Worm (Caenorhabditis elegans) whole organism, L2 larva: ENCODE results near the gene nhr-57.

Source experiments
- C34F6.9 ChIP-seq: fragments of 150-350 bp; optimal IDR thresholded peaks from 2 replicates; lab custom pipeline; 2014; ENCODE audit warnings: missing biosample characterization, missing genetic modification characterization
- F13H6.1 ChIP-seq: sonication (generic microtip); optimal IDR thresholded peaks from 2 replicates; lab custom pipeline; 2016; ENCODE audit warnings: missing genetic modification characterization, missing compliant biosample characterization
- R02D3.7 ChIP-seq: fragments of 150-350 bp; optimal IDR thresholded peaks from 2 replicates; lab custom pipeline; 2014; ENCODE audit warnings: missing biosample characterization, missing genetic modification characterization
- Y55F3AM.14 ChIP-seq: fragments of 200-800 bp; sonication (Bioruptor generic); optimal IDR thresholded peaks from 2 replicates; lab custom pipeline; 2018; ENCODE audit warnings: mild to moderate bottlenecking, missing genetic modification characterization, missing compliant biosample characterization
- alr-1 ChIP-seq: fragments of 150-350 bp; optimal IDR thresholded peaks from 2 replicates; lab custom pipeline; 2014; ENCODE audit warnings: missing biosample characterization, missing genetic modification characterization
- aly-2 ChIP-seq: fragments of 150-350 bp; optimal IDR thresholded peaks from 2 replicates; lab custom pipeline; 2014; ENCODE audit warnings: missing biosample characterization, missing genetic modification characterization
- blmp-1 ChIP-seq: sonication (generic microtip); optimal IDR thresholded peaks from 2 replicates; lab custom pipeline; 2017; ENCODE audit warnings: missing genetic modification characterization, mild to moderate bottlenecking, missing compliant biosample characterization, antibody characterized with exemption, moderate library complexity; ENCODE audit not compliant: insufficient read depth
- crh-2 ChIP-seq: sonication (generic microtip); optimal IDR thresholded peaks from 2 replicates; lab custom pipeline; 2017; ENCODE audit warnings: missing biosample characterization, missing genetic modification characterization
- egl-27 ChIP-seq: sonication (generic microtip); optimal IDR thresholded peaks from 3 replicates; lab custom pipeline; 2017; ENCODE audit warnings: missing biosample characterization, missing genetic modification reagents, missing genetic modification characterization
- elt-3 ChIP-seq: sonication (generic microtip); optimal IDR thresholded peaks from 2 replicates; lab custom pipeline; 2017; ENCODE audit warnings: missing biosample characterization, missing genetic modification characterization
- fos-1 ChIP-seq: fragments of 150-350 bp; optimal IDR thresholded peaks from 2 replicates; lab custom pipeline; 2014; ENCODE audit warnings: missing biosample characterization, missing genetic modification characterization
- gmeb-1 ChIP-seq: fragments of 150-350 bp; optimal IDR thresholded peaks from 2 replicates; lab custom pipeline; 2014; ENCODE audit warnings: missing biosample characterization, missing genetic modification characterization
- lin-11 ChIP-seq: fragments of 150-350 bp; sonication (generic microtip); optimal IDR thresholded peaks from 2 replicates; lab custom pipeline; 2014; ENCODE audit warnings: missing biosample characterization, missing genetic modification characterization, inconsistent platforms, mixed read lengths
- lin-13 ChIP-seq: fragments of 150-350 bp; optimal IDR thresholded peaks from 2 replicates; lab custom pipeline; 2014; ENCODE audit warnings: missing biosample characterization, missing genetic modification reagents, missing genetic modification characterization
- lsy-2 ChIP-seq, 2 experiments: fragments of 150-350 bp in 1 of 2; sonication (generic microtip) in 1 of 2; optimal IDR thresholded peaks; 2 replicates each; lab custom pipeline; 2014 to 2017; ENCODE audit warnings: missing biosample characterization in 2 of 2, missing genetic modification characterization in 2 of 2
- mab-5 ChIP-seq: fragments of 150-350 bp; optimal IDR thresholded peaks from 2 replicates; lab custom pipeline; 2014; ENCODE audit warnings: missing biosample characterization, missing genetic modification characterization
- mdl-1 ChIP-seq, 2 experiments: fragments of 150-350 bp in 1 of 2; sonication (generic microtip) in 1 of 2; optimal IDR thresholded peaks; 2 replicates each; lab custom pipeline; 2017; ENCODE audit warnings: missing biosample characterization in 2 of 2, missing genetic modification characterization in 2 of 2
- nhr-10 ChIP-seq: sonication (generic microtip); optimal IDR thresholded peaks from 2 replicates; lab custom pipeline; 2017; ENCODE audit warnings: missing biosample characterization, missing genetic modification characterization
- nhr-11 ChIP-seq: fragments of 150-350 bp; optimal IDR thresholded peaks from 2 replicates; lab custom pipeline; 2014; ENCODE audit warnings: missing biosample characterization, missing genetic modification characterization
- nhr-12 ChIP-seq: fragments of 150-350 bp; optimal IDR thresholded peaks from 2 replicates; lab custom pipeline; 2014; ENCODE audit warnings: missing biosample characterization, missing genetic modification characterization
- nhr-129 ChIP-seq: fragments of 150-350 bp; optimal IDR thresholded peaks from 2 replicates; lab custom pipeline; 2014; ENCODE audit warnings: missing biosample characterization, missing genetic modification characterization
- nhr-21 ChIP-seq: fragments of 150-350 bp; optimal IDR thresholded peaks from 2 replicates; lab custom pipeline; 2014; ENCODE audit warnings: missing biosample characterization, missing genetic modification characterization
- nhr-25 ChIP-seq: fragments of 150-350 bp; sonication (generic microtip); optimal IDR thresholded peaks from 3 replicates; lab custom pipeline; 2014; ENCODE audit warnings: missing biosample characterization, missing genetic modification characterization
- nhr-6 ChIP-seq: fragments of 150-350 bp; optimal IDR thresholded peaks from 2 replicates; lab custom pipeline; 2014; ENCODE audit warnings: missing biosample characterization, missing genetic modification characterization
- nhr-77 ChIP-seq: fragments of 150-350 bp; optimal IDR thresholded peaks from 2 replicates; lab custom pipeline; 2014; ENCODE audit warnings: missing biosample characterization, missing genetic modification characterization
- peb-1 ChIP-seq: fragments of 150-350 bp; optimal IDR thresholded peaks from 2 replicates; lab custom pipeline; 2014; ENCODE audit warnings: missing biosample characterization, missing genetic modification characterization
- sem-4 ChIP-seq: fragments of 150-350 bp; optimal IDR thresholded peaks from 2 replicates; lab custom pipeline; 2014; ENCODE audit warnings: missing biosample characterization, missing genetic modification reagents, missing genetic modification characterization
- skn-1 ChIP-seq: sonication (generic microtip); optimal IDR thresholded peaks from 2 replicates; lab custom pipeline; 2017; ENCODE audit warnings: missing biosample characterization, missing genetic modification characterization
- sma-3 ChIP-seq: sonication (generic microtip); optimal IDR thresholded peaks from 2 replicates; lab custom pipeline; 2016; ENCODE audit warnings: missing genetic modification reagents, missing genetic modification characterization, missing compliant biosample characterization
- sma-9 ChIP-seq, 2 experiments: fragments of 150-350 bp in 1 of 2; sonication (generic microtip) in 1 of 2; optimal IDR thresholded peaks; 2 replicates each; lab custom pipeline; 2014 to 2016; ENCODE audit warnings: missing genetic modification characterization in 2 of 2, mild to moderate bottlenecking in 1 of 2, missing biosample characterization in 1 of 2, missing compliant biosample characterization in 1 of 2, missing genetic modification reagents in 1 of 2, moderate library complexity in 1 of 2
- snpc-4 ChIP-seq: fragments of 150-350 bp; optimal IDR thresholded peaks from 2 replicates; lab custom pipeline; 2014; ENCODE audit warnings: missing biosample characterization, missing genetic modification characterization
- unc-39 ChIP-seq: fragments of 150-350 bp; optimal IDR thresholded peaks from 2 replicates; lab custom pipeline; 2014; ENCODE audit warnings: missing biosample characterization, missing genetic modification characterization
- unc-55 ChIP-seq: fragments of 150-350 bp; sonication (generic microtip); optimal IDR thresholded peaks from 3 replicates; lab custom pipeline; 2014; ENCODE audit warnings: missing biosample characterization, missing genetic modification reagents, missing genetic modification characterization
- unc-62 ChIP-seq: fragments of 150-350 bp; optimal IDR thresholded peaks from 2 replicates; lab custom pipeline; 2014; ENCODE audit warnings: missing biosample characterization, missing genetic modification reagents, missing genetic modification characterization
- zag-1 ChIP-seq: fragments of 150-350 bp; optimal IDR thresholded peaks from 2 replicates; lab custom pipeline; 2014; ENCODE audit warnings: missing biosample characterization, missing genetic modification characterization
- ztf-1 ChIP-seq: fragments of 200-800 bp; sonication (Bioruptor generic); conservative IDR thresholded peaks from 2 replicates; pipeline ENCODE4 v1.3.6; 2022; ENCODE audit warnings: missing genetic modification characterization, missing compliant biosample characterization
- ztf-11 ChIP-seq: sonication (generic microtip); optimal IDR thresholded peaks from 2 replicates; lab custom pipeline; 2017; ENCODE audit warnings: missing biosample characterization, missing genetic modification characterization
- ztf-4 ChIP-seq: fragments of 150-350 bp; optimal IDR thresholded peaks from 2 replicates; lab custom pipeline; 2014; ENCODE audit warnings: missing biosample characterization, missing genetic modification characterization

The nhr-57 gene

ce11 chrV:4131471-4131939, at the start of gene nhr-57:
nhr-57 (plus strand) TSS chrV:4131889.
- TF ChIP-seq lsy-2 (tag; optimal IDR thresholded peaks at IDR 0.05; lab: Kevin White, UChicago) (no peak), fos-1 (tag; lab: Kevin White, UChicago) (peak; percentile 73), sma-9 (GFP tag; optimal IDR thresholded peaks at IDR 0.05; lab: Kevin White, UChicago) (peak; percentile 93), sma-9 (tag; optimal IDR thresholded peaks at IDR 0.05; lab: Kevin White, UChicago) (no peak), F13H6.1 (tag; lab: Kevin White, UChicago) (peak; percentile 82), nhr-11 (tag; lab: Kevin White, UChicago) (no peak), mdl-1 (tag; optimal IDR thresholded peaks at IDR 0.05; lab: Kevin White, UChicago) (peak in 1 of 2 experiments; percentile 40), egl-27 (tag; lab: Kevin White, UChicago) (peak; percentile 60), lin-11 (no peak), nhr-129 (tag; lab: Kevin White, UChicago) (peak; percentile 96), unc-55 (GFP tag; lab: Kevin White, UChicago) (peak; percentile 19), ztf-1 (GFP tag; lab: Robert Waterston, UW) (no peak), skn-1 (tag; lab: Kevin White, UChicago) (peak; percentile 72), sma-3 (GFP tag; lab: Kevin White, UChicago) (peak; percentile 89), blmp-1 (peak; percentile 72), gmeb-1 (tag; lab: Kevin White, UChicago) (peak; percentile 62), sem-4 (tag; lab: Kevin White, UChicago) (peak; percentile 61), C34F6.9 (tag; lab: Kevin White, UChicago) (peak; percentile 51), unc-62 (GFP tag; lab: Kevin White, UChicago) (no peak), nhr-21 (tag; lab: Kevin White, UChicago) (peak; percentile 87), lin-13 (GFP tag; lab: Kevin White, UChicago) (peak; percentile 31), mab-5 (tag; lab: Kevin White, UChicago) (no peak), Y55F3AM.14 (GFP tag; lab: Kevin White, UChicago) (peak; percentile 86), crh-2 (tag; lab: Kevin White, UChicago) (peak; percentile 51), nhr-6 (tag; lab: Kevin White, UChicago) (peak; percentile 67), nhr-25 (tag; lab: Kevin White, UChicago) (peak; percentile 86), R02D3.7 (no peak)
- TF ChIP-seq, all 48 proteins: peak for 19

ce11 chrV:4082952-4083351, 48.7 kb upstream of the nhr-57 start, which contains the start of gene F38H12.5:
F38H12.5 (minus strand) TSS chrV:4083052.
- TF ChIP-seq mab-5 (tag; lab: Kevin White, UChicago), result no peak
- no peak for TF ChIP-seq nhr-21 (tag; lab: Kevin White, UChicago)
- TF ChIP-seq sem-4 (tag; lab: Kevin White, UChicago), result no peak
- no peak for TF ChIP-seq alr-1 (tag; lab: Kevin White, UChicago)
- TF ChIP-seq nhr-6 (tag; lab: Kevin White, UChicago), result no peak
- TF ChIP-seq nhr-129 (tag; lab: Kevin White, UChicago), result no peak
- no peak for TF ChIP-seq elt-3
- no peak for TF ChIP-seq peb-1
- TF ChIP-seq ztf-11, result no peak
- no peak for TF ChIP-seq unc-39
- TF ChIP-seq C34F6.9 (tag; lab: Kevin White, UChicago), result no peak
- no peak for TF ChIP-seq mdl-1 (tag; optimal IDR thresholded peaks at IDR 0.05; lab: Kevin White, UChicago)
- no peak for TF ChIP-seq nhr-12
- no peak for TF ChIP-seq aly-2
- TF ChIP-seq egl-27 (tag; lab: Kevin White, UChicago), result no peak
- TF ChIP-seq nhr-77, result no peak
- no peak for TF ChIP-seq snpc-4 (tag; lab: Kevin White, UChicago)
- TF ChIP-seq nhr-10 (tag; lab: Kevin White, UChicago), result no peak
- TF ChIP-seq sma-3 (GFP tag; lab: Kevin White, UChicago), result no peak

- TF ChIP-seq C34F6.9 (tag; lab: Kevin White, UChicago) (no peak), ztf-4 (tag; lab: Kevin White, UChicago) (no peak), skn-1 (tag; lab: Kevin White, UChicago) (no peak), ztf-1 (GFP tag; lab: Robert Waterston, UW) (no peak), zag-1 (tag; lab: Kevin White, UChicago) (no peak), elt-3 (no peak), R02D3.7 (no peak), nhr-10 (tag; lab: Kevin White, UChicago) (no peak), crh-2 (tag; lab: Kevin White, UChicago) (no peak), snpc-4 (tag; lab: Kevin White, UChicago) (no peak), lin-13 (GFP tag; lab: Kevin White, UChicago) (no peak), nhr-77 (no peak)
Measured at ce11 chrV:4094740-4095139, 36.9 kb upstream of the nhr-57 start, which contains the start of gene nhr-181. nhr-181 (plus strand) TSS chrV:4095040.
